Worm (Caenorhabditis elegans): ENCODE measurements around the gene let-19.

Gene let-19

ce11 chrII:8746298-8746775 lies 24.4 kb upstream of the let-19 start:
- no peak for TF ChIP-seq unc-62 (GFP tag; optimal IDR thresholded peaks at IDR 0.05)
- TF ChIP-seq elt-1 (tag; optimal IDR thresholded peaks at IDR 0.05), result no peak
- peak; percentile 52 for TF ChIP-seq ama-1 (optimal IDR thresholded peaks at IDR 0.05)
- TF ChIP-seq nhr-129 (tag; optimal IDR thresholded peaks at IDR 0.05), result no peak
- TF ChIP-seq alr-1 (tag; optimal IDR thresholded peaks at IDR 0.05), result no peak
- no peak for TF ChIP-seq ztf-11 (tag; optimal IDR thresholded peaks at IDR 0.05)
- TF ChIP-seq nhr-21 (tag; optimal IDR thresholded peaks at IDR 0.05), result no peak
- TF ChIP-seq F13H6.1 (tag; optimal IDR thresholded peaks at IDR 0.05), result no peak
- TF ChIP-seq gmeb-1 (tag; optimal IDR thresholded peaks at IDR 0.05), result no peak
- TF ChIP-seq elt-3 (tag; optimal IDR thresholded peaks at IDR 0.05), result no peak
- TF ChIP-seq peb-1 (tag; optimal IDR thresholded peaks at IDR 0.05), result no peak
- no peak for TF ChIP-seq C34F6.9 (tag; optimal IDR thresholded peaks at IDR 0.05)
- TF ChIP-seq nhr-25 (tag; optimal IDR thresholded peaks at IDR 0.05), result peak; percentile 25
- peak; percentile 56 for TF ChIP-seq sem-4 (tag; optimal IDR thresholded peaks at IDR 0.05)
- no peak for TF ChIP-seq crh-2 (tag; optimal IDR thresholded peaks at IDR 0.05)
- TF ChIP-seq Y55F3AM.14 (GFP tag; optimal IDR thresholded peaks at IDR 0.05), result no peak
- no peak for TF ChIP-seq lin-39 (tag; optimal IDR thresholded peaks at IDR 0.05)

- TF ChIP-seq nhr-6 (tag; optimal IDR thresholded peaks at IDR 0.05) (peak; percentile 1), snpc-4 (tag; optimal IDR thresholded peaks at IDR 0.05) (peak; percentile 1), mab-5 (tag; optimal IDR thresholded peaks at IDR 0.05) (no peak), lsy-2 (tag; optimal IDR thresholded peaks at IDR 0.05) (peak in 1 of 2 experiments; percentile 55), nhr-23 (tag; optimal IDR thresholded peaks at IDR 0.05) (no peak), C34F6.9 (tag; optimal IDR thresholded peaks at IDR 0.05) (peak; percentile 25), ama-1 (optimal IDR thresholded peaks at IDR 0.05) (peak; percentile 96), gmeb-1 (tag; optimal IDR thresholded peaks at IDR 0.05) (no peak), lin-11 (tag; optimal IDR thresholded peaks at IDR 0.05) (peak; percentile 23), lin-39 (tag; optimal IDR thresholded peaks at IDR 0.05) (no peak), crh-2 (tag; optimal IDR thresholded peaks at IDR 0.05) (peak; percentile 17), nhr-129 (tag; optimal IDR thresholded peaks at IDR 0.05) (peak; percentile 75), sma-3 (GFP tag; optimal IDR thresholded peaks at IDR 0.05) (peak; percentile 69), nhr-12 (tag; optimal IDR thresholded peaks at IDR 0.05) (no peak), nhr-25 (tag; optimal IDR thresholded peaks at IDR 0.05) (peak; percentile 97), lin-13 (GFP tag; optimal IDR thresholded peaks at IDR 0.05) (peak; percentile 51), ztf-1 (GFP tag; conservative IDR thresholded peaks at IDR 0.05) (0 out of 2 replicates have a peak, but pooled peaks have one; percentile 85), dmd-4 (tag; optimal IDR thresholded peaks at IDR 0.05) (no peak), unc-39 (tag; optimal IDR thresholded peaks at IDR 0.05) (no peak), nhr-10 (tag; optimal IDR thresholded peaks at IDR 0.05) (no peak), zag-1 (tag; optimal IDR thresholded peaks at IDR 0.05) (no peak), unc-55 (GFP tag; optimal IDR thresholded peaks at IDR 0.05) (no peak), nhr-237 (tag; optimal IDR thresholded peaks at IDR 0.05) (no peak), F13H6.1 (tag; optimal IDR thresholded peaks at IDR 0.05) (peak; percentile 48), sma-9 (GFP tag; optimal IDR thresholded peaks at IDR 0.05) (peak; percentile 73), sma-9 (tag; optimal IDR thresholded peaks at IDR 0.05) (no peak), nhr-21 (tag; optimal IDR thresholded peaks at IDR 0.05) (peak; percentile 82), sem-4 (tag; optimal IDR thresholded peaks at IDR 0.05) (peak; percentile 76), ztf-4 (tag; optimal IDR thresholded peaks at IDR 0.05) (peak; percentile 93)
Measured at ce11 chrII:8747246-8747938, 23.4 kb upstream of the let-19 start.

ce11 chrII:8747939-8748352 lies 22.8 kb upstream of the let-19 start:
- no peak for TF ChIP-seq aly-2 (tag; optimal IDR thresholded peaks at IDR 0.05)
- no peak for TF ChIP-seq nhr-23 (tag; optimal IDR thresholded peaks at IDR 0.05)
- TF ChIP-seq blmp-1 (tag; optimal IDR thresholded peaks at IDR 0.05; ENCODE audit: insufficient read depth), result no peak
- no peak for TF ChIP-seq mbf-1 (tag; optimal IDR thresholded peaks at IDR 0.05)
- TF ChIP-seq sma-9 (GFP tag; optimal IDR thresholded peaks at IDR 0.05), result no peak
- TF ChIP-seq sma-9 (tag; optimal IDR thresholded peaks at IDR 0.05), result no peak
- TF ChIP-seq ztf-4 (tag; optimal IDR thresholded peaks at IDR 0.05), result no peak
- TF ChIP-seq nhr-6 (tag; optimal IDR thresholded peaks at IDR 0.05), result no peak
- no peak for TF ChIP-seq unc-39 (tag; optimal IDR thresholded peaks at IDR 0.05)
- no peak for TF ChIP-seq snpc-4 (tag; optimal IDR thresholded peaks at IDR 0.05)
- no peak for TF ChIP-seq nhr-25 (tag; optimal IDR thresholded peaks at IDR 0.05)
- TF ChIP-seq unc-55 (GFP tag; optimal IDR thresholded peaks at IDR 0.05), result no peak
- TF ChIP-seq elt-1 (tag; optimal IDR thresholded peaks at IDR 0.05), result no peak
- no peak for TF ChIP-seq nhr-11 (tag; optimal IDR thresholded peaks at IDR 0.05)
- no peak for TF ChIP-seq lsy-2 (tag; optimal IDR thresholded peaks at IDR 0.05)
- no peak for TF ChIP-seq lin-13 (GFP tag; optimal IDR thresholded peaks at IDR 0.05)
- TF ChIP-seq lin-39 (tag; optimal IDR thresholded peaks at IDR 0.05), result no peak
- no peak for TF ChIP-seq mdl-1 (tag; optimal IDR thresholded peaks at IDR 0.05)

Data from whole organism, L2 larva.